Fruit fly (Drosophila melanogaster) whole organism, embryonic: ENCODE data around the gene CG34281.

Source experiments
- Bdp1 ChIP-seq: fragments of 200-800 bp; sonication (Bioruptor generic); optimal IDR thresholded peaks from 3 replicates; lab custom pipeline; 2016; ENCODE audit warnings: missing biosample characterization, missing genetic modification characterization
- Bgb ChIP-seq: fragments of 200-800 bp; sonication (Bioruptor generic); IDR thresholded peaks from 2 replicates; pipeline ENCODE4 v1.3.6; 2022; ENCODE audit warnings: missing biosample characterization, missing genetic modification characterization; ENCODE audit not compliant: partially characterized antibody
- Blimp-1 ChIP-seq: fragments of 200-800 bp; sonication (Bioruptor generic); optimal IDR thresholded peaks from 3 replicates; lab custom pipeline; 2018; ENCODE audit warnings: missing biosample characterization, missing genetic modification characterization, mild to moderate bottlenecking, moderate library complexity, missing genetic modification reagents
- CG10543 ChIP-seq: fragments of 200-800 bp; sonication (Bioruptor generic); optimal IDR thresholded peaks from 3 replicates; lab custom pipeline; 2017; ENCODE audit warnings: missing biosample characterization, mild to moderate bottlenecking, missing genetic modification characterization, moderate library complexity
- CG11398 ChIP-seq: fragments of 200-800 bp; sonication (Bioruptor generic); optimal IDR thresholded peaks from 2 replicates; lab custom pipeline; 2016; ENCODE audit warnings: missing biosample characterization, missing genetic modification characterization
- CG12071 ChIP-seq: fragments of 200-800 bp; sonication (Bioruptor generic); optimal IDR thresholded peaks from 3 replicates; lab custom pipeline; 2018; ENCODE audit warnings: missing biosample characterization, mild to moderate bottlenecking, missing genetic modification characterization
- CG12155 ChIP-seq: fragments of 200-800 bp; sonication (Bioruptor generic); optimal IDR thresholded peaks from 3 replicates; lab custom pipeline; 2016; ENCODE audit warnings: missing biosample characterization, missing genetic modification characterization
- CG13296 ChIP-seq: fragments of 200-800 bp; sonication (Bioruptor generic); optimal IDR thresholded peaks from 3 replicates; lab custom pipeline; 2018; ENCODE audit warnings: missing biosample characterization, mild to moderate bottlenecking, missing genetic modification characterization
- CG14860 ChIP-seq: fragments of 200-800 bp; sonication (Bioruptor generic); IDR thresholded peaks from 3 replicates; pipeline ENCODE4 v1.3.6; 2022; ENCODE audit warnings: missing biosample characterization, missing genetic modification characterization; ENCODE audit not compliant: partially characterized antibody
- CG15269 ChIP-seq: fragments of 200-800 bp; sonication (Bioruptor generic); optimal IDR thresholded peaks from 2 replicates; lab custom pipeline; 2018; ENCODE audit warnings: missing biosample characterization, mild to moderate bottlenecking, missing genetic modification characterization, moderate library complexity
- CG17912 ChIP-seq: fragments of 200-800 bp; sonication (Bioruptor generic); optimal IDR thresholded peaks from 2 replicates; lab custom pipeline; 2018; ENCODE audit warnings: missing biosample characterization, mild to moderate bottlenecking, missing genetic modification characterization
- CG31388 ChIP-seq: fragments of 200-800 bp; sonication (Bioruptor generic); optimal IDR thresholded peaks from 2 replicates; lab custom pipeline; 2016; ENCODE audit warnings: missing biosample characterization, missing genetic modification characterization
- CG32767 ChIP-seq: fragments of 200-800 bp; sonication (Bioruptor generic); IDR thresholded peaks from 2 replicates; pipeline ENCODE4 v1.3.6; 2022; ENCODE audit warnings: missing biosample characterization, missing genetic modification characterization
- CG34224 ChIP-seq: fragments of 200-800 bp; sonication (Bioruptor generic); IDR thresholded peaks from 3 replicates; pipeline ENCODE4 v1.3.6; 2022; ENCODE audit warnings: missing biosample characterization, missing genetic modification characterization; ENCODE audit not compliant: partially characterized antibody
- CG34376 ChIP-seq: fragments of 200-800 bp; sonication (Bioruptor generic); optimal IDR thresholded peaks from 2 replicates; lab custom pipeline; 2018; ENCODE audit warnings: missing biosample characterization, mild to moderate bottlenecking, missing genetic modification characterization
- CG4360 ChIP-seq: fragments of 200-800 bp; sonication (Bioruptor generic); IDR thresholded peaks from 2 replicates; pipeline ENCODE4 v1.3.6; 2022; ENCODE audit warnings: missing biosample characterization, missing genetic modification characterization
- CG4820 ChIP-seq: fragments of 200-800 bp; sonication (Bioruptor generic); optimal IDR thresholded peaks from 3 replicates; lab custom pipeline; 2016; ENCODE audit warnings: missing biosample characterization, missing genetic modification characterization
- CG8944 ChIP-seq: fragments of 200-800 bp; sonication (Bioruptor generic); optimal IDR thresholded peaks from 3 replicates; lab custom pipeline; 2016; ENCODE audit warnings: missing biosample characterization, missing genetic modification characterization
- Dip3 ChIP-seq: fragments of 200-800 bp; sonication (Bioruptor generic); optimal IDR thresholded peaks from 3 replicates; lab custom pipeline; 2016; ENCODE audit warnings: missing biosample characterization, missing genetic modification characterization
- Elba2 ChIP-seq: fragments of 200-800 bp; sonication (Bioruptor generic); optimal IDR thresholded peaks from 3 replicates; lab custom pipeline; 2016; ENCODE audit warnings: missing biosample characterization, missing genetic modification characterization
- Gsc ChIP-seq: fragments of 200-800 bp; sonication (Bioruptor generic); IDR thresholded peaks from 2 replicates; pipeline ENCODE4 v1.3.6; 2022; ENCODE audit warnings: missing biosample characterization, missing genetic modification characterization
- HLH4C ChIP-seq: fragments of 200-800 bp; sonication (Bioruptor generic); IDR thresholded peaks from 3 replicates; pipeline ENCODE4 v1.3.6; 2022; ENCODE audit warnings: missing biosample characterization, missing genetic modification characterization; ENCODE audit not compliant: partially characterized antibody
- HLHmδ ChIP-seq: fragments of 200-800 bp; sonication (Bioruptor generic); optimal IDR thresholded peaks from 2 replicates; lab custom pipeline; 2018; ENCODE audit warnings: missing biosample characterization, mild to moderate bottlenecking, missing genetic modification characterization, moderate library complexity
- Hr51 ChIP-seq, 2 experiments: fragments of 200-800 bp; sonication (Bioruptor generic); optimal IDR thresholded peaks; 2 replicates in 1 of 2; 3 replicates in 1 of 2; lab custom pipeline; 2016 to 2018; ENCODE audit warnings: missing biosample characterization in 2 of 2, missing genetic modification characterization in 2 of 2, mild to moderate bottlenecking in 1 of 2, moderate library complexity in 1 of 2
- NC2β ChIP-seq: fragments of 200-800 bp; sonication (Bioruptor generic); optimal IDR thresholded peaks from 2 replicates; lab custom pipeline; 2016; ENCODE audit warnings: missing biosample characterization, missing genetic modification characterization
- Nf-YB ChIP-seq: fragments of 200-800 bp; sonication (Bioruptor generic); optimal IDR thresholded peaks from 3 replicates; lab custom pipeline; 2019; ENCODE audit warnings: missing biosample characterization, mild to moderate bottlenecking, missing genetic modification characterization, moderate library complexity
- Scr ChIP-seq: fragments of 200-800 bp; sonication (Bioruptor generic); IDR thresholded peaks from 2 replicates; pipeline ENCODE4 v1.3.6; 2022; ENCODE audit warnings: missing biosample characterization, missing genetic modification characterization; ENCODE audit not compliant: partially characterized antibody
- Sin3A ChIP-seq: fragments of >200 bp; optimal IDR thresholded peaks from 2 replicates; lab custom pipeline; 2018
- TFAM ChIP-seq: fragments of 200-800 bp; sonication (Bioruptor generic); optimal IDR thresholded peaks from 2 replicates; lab custom pipeline; 2017; ENCODE audit warnings: missing biosample characterization, missing genetic modification characterization, inconsistent platforms
- Trl ChIP-seq, 3 experiments: fragments of >200 bp in 2 of 3; fragments of 200-800 bp in 1 of 3; sonication (Bioruptor generic) in 1 of 3; optimal IDR thresholded peaks; 2 replicates in 1 of 3; 3 replicates in 2 of 3; lab custom pipeline; 2016 to 2017; ENCODE audit warnings: missing biosample characterization in 1 of 3, missing genetic modification characterization in 1 of 3
- al ChIP-seq: fragments of 200-800 bp; sonication (Bioruptor generic); IDR thresholded peaks from 2 replicates; pipeline ENCODE4 v1.3.6; 2022; ENCODE audit warnings: missing biosample characterization, missing genetic modification characterization
- bbx ChIP-seq: fragments of 200-800 bp; sonication (Bioruptor generic); IDR thresholded peaks from 2 replicates; pipeline ENCODE4 v1.3.6; 2022; ENCODE audit warnings: missing biosample characterization, missing genetic modification characterization; ENCODE audit not compliant: partially characterized antibody
- btn ChIP-seq: fragments of 200-800 bp; sonication (Bioruptor generic); optimal IDR thresholded peaks from 2 replicates; lab custom pipeline; 2016; ENCODE audit warnings: missing biosample characterization, missing genetic modification characterization
- chinmo ChIP-seq: fragments of 200-800 bp; sonication (Bioruptor generic); IDR thresholded peaks from 4 replicates; pipeline ENCODE4 v1.3.6; 2022; ENCODE audit warnings: missing biosample characterization, missing genetic modification characterization; ENCODE audit not compliant: partially characterized antibody
- ftz-f1 ChIP-seq: fragments of 200-800 bp; sonication (Bioruptor generic); optimal IDR thresholded peaks from 2 replicates; lab custom pipeline; 2016; ENCODE audit warnings: missing biosample characterization, missing genetic modification characterization
- gfzf ChIP-seq: fragments of 200-800 bp; sonication (Bioruptor generic); optimal IDR thresholded peaks from 2 replicates; lab custom pipeline; 2016; ENCODE audit warnings: missing biosample characterization, mild to moderate bottlenecking, missing genetic modification characterization, moderate library complexity
- grn ChIP-seq: fragments of 200-800 bp; sonication (Bioruptor generic); optimal IDR thresholded peaks from 3 replicates; lab custom pipeline; 2017; ENCODE audit warnings: missing biosample characterization, missing genetic modification characterization
- hbn ChIP-seq: fragments of 200-800 bp; sonication (Bioruptor generic); IDR thresholded peaks from 2 replicates; pipeline ENCODE4 v1.3.6; 2022; ENCODE audit warnings: missing biosample characterization, missing genetic modification characterization; ENCODE audit not compliant: partially characterized antibody
- inv ChIP-seq: fragments of 200-800 bp; sonication (Bioruptor generic); IDR thresholded peaks from 2 replicates; pipeline ENCODE4 v1.3.6; 2022; ENCODE audit warnings: missing biosample characterization, missing genetic modification characterization; ENCODE audit not compliant: partially characterized antibody
- kah ChIP-seq: fragments of 200-800 bp; sonication (Bioruptor generic); optimal IDR thresholded peaks from 2 replicates; lab custom pipeline; 2018; ENCODE audit warnings: missing biosample characterization, mild to moderate bottlenecking, missing genetic modification characterization
- kni ChIP-seq: fragments of 200-800 bp; sonication (Bioruptor generic); optimal IDR thresholded peaks from 3 replicates; lab custom pipeline; 2017; ENCODE audit warnings: mild to moderate bottlenecking, missing biosample characterization, missing genetic modification reagents, missing genetic modification characterization
- lmd ChIP-seq: fragments of 200-800 bp; sonication (Bioruptor generic); IDR thresholded peaks from 2 replicates; pipeline ENCODE4 v1.3.6; 2022; ENCODE audit warnings: missing biosample characterization, missing genetic modification characterization
- mld ChIP-seq: fragments of 200-800 bp; sonication (Bioruptor generic); IDR thresholded peaks from 3 replicates; pipeline ENCODE4 v1.3.6; 2022; ENCODE audit warnings: missing biosample characterization, missing genetic modification characterization; ENCODE audit not compliant: partially characterized antibody
- pho ChIP-seq: fragments of 200-800 bp; sonication (Bioruptor generic); optimal IDR thresholded peaks from 2 replicates; lab custom pipeline; 2016; ENCODE audit warnings: missing biosample characterization, missing genetic modification characterization
- pita ChIP-seq: fragments of 200-800 bp; sonication (Bioruptor generic); optimal IDR thresholded peaks from 2 replicates; lab custom pipeline; 2017; ENCODE audit warnings: missing biosample characterization, mild to moderate bottlenecking, missing genetic modification characterization
- sd ChIP-seq: fragments of 200-800 bp; sonication (Bioruptor generic); optimal IDR thresholded peaks from 3 replicates; lab custom pipeline; 2018; ENCODE audit warnings: missing biosample characterization, mild to moderate bottlenecking, missing genetic modification characterization, moderate library complexity
- sens ChIP-seq: fragments of 200-800 bp; sonication (Bioruptor generic); peaks from one replicate; lab custom pipeline; 2016; ENCODE audit warnings: missing biosample characterization, missing genetic modification characterization
- sim ChIP-seq: fragments of 200-800 bp; sonication (Bioruptor generic); IDR thresholded peaks from 2 replicates; pipeline ENCODE4 v1.3.6; 2022; ENCODE audit warnings: missing biosample characterization, missing genetic modification characterization
- tgo ChIP-seq: fragments of 200-800 bp; sonication (Bioruptor generic); IDR thresholded peaks from 3 replicates; pipeline ENCODE4 v1.3.6; 2022; ENCODE audit warnings: missing biosample characterization, missing genetic modification characterization
- vnd ChIP-seq: fragments of 200-800 bp; sonication (Bioruptor generic); IDR thresholded peaks from 3 replicates; pipeline ENCODE4 v1.3.6; 2022; ENCODE audit warnings: missing biosample characterization, missing genetic modification characterization; ENCODE audit not compliant: partially characterized antibody

Gene CG34281

dm6 chr3R:17624549-17624948 lies 11.9 kb downstream of the CG34281 start (continued):
- TF ChIP-seq CG15269 (tag; lab: Kevin White, UChicago) (no peak), Scr (GFP tag; lab: Robert Waterston, UW) (peak; percentile 74), sens (GFP tag; lab: Kevin White, UChicago) (peak; percentile 82), pita (no peak), gfzf (GFP tag; lab: Kevin White, UChicago) (no peak), HLHmδ (GFP tag; lab: Kevin White, UChicago) (no peak), TFAM (GFP tag; lab: Kevin White, UChicago) (no peak), CG34224 (GFP tag; lab: Robert Waterston, UW) (peak; percentile 29; the same call in 2 of the 3 replicates), NC2β (GFP tag; lab: Kevin White, UChicago) (no peak), Blimp-1 (GFP tag; lab: Kevin White, UChicago) (no peak), Elba2 (GFP tag; lab: Kevin White, UChicago) (no peak), HLH4C (GFP tag; lab: Robert Waterston, UW) (peak; percentile 71; the same call in 2 of the 3 replicates), Bdp1 (GFP tag; lab: Kevin White, UChicago) (peak; percentile 99), CG8944 (GFP tag; lab: Kevin White, UChicago) (no peak), Dip3 (no peak), Nf-YB (GFP tag; lab: Kevin White, UChicago) (no peak), CG11398 (GFP tag; lab: Kevin White, UChicago) (no peak), Trl (optimal IDR thresholded peaks at IDR 0.05; lab: Kevin White, UChicago) (no peak), Trl (GFP tag; optimal IDR thresholded peaks at IDR 0.05; lab: Kevin White, UChicago) (no peak), lmd (GFP tag; lab: Robert Waterston, UW) (no peak), CG32767 (GFP tag; lab: Robert Waterston, UW) (no peak), Gsc (GFP tag; lab: Robert Waterston, UW) (no peak), grn (GFP tag; lab: Kevin White, UChicago) (peak; percentile 91), vnd (GFP tag; lab: Robert Waterston, UW) (peak; percentile 69), CG12155 (GFP tag; lab: Kevin White, UChicago) (no peak), hbn (GFP tag; lab: Robert Waterston, UW) (peak; percentile 24; the same call in 1 of the 2 replicates), pho (GFP tag; lab: Kevin White, UChicago) (no peak), sd (no peak), kni (GFP tag; lab: Kevin White, UChicago) (no peak), CG13296 (GFP tag; lab: Kevin White, UChicago) (no peak), btn (GFP tag; lab: Kevin White, UChicago) (no peak), Sin3A (lab: Kevin White, UChicago) (no peak), Bgb (peak; percentile 83), CG10543 (no peak), Hr51 (GFP tag; optimal IDR thresholded peaks at IDR 0.05; lab: Kevin White, UChicago) (no peak), CG17912 (GFP tag; lab: Kevin White, UChicago) (no peak), ftz-f1 (GFP tag; lab: Kevin White, UChicago) (peak; percentile 31), inv (GFP tag; lab: Robert Waterston, UW) (peak; percentile 45; the same call in 1 of the 2 replicates), tgo (GFP tag; lab: Robert Waterston, UW) (no peak), al (no peak), CG14860 (GFP tag; lab: Robert Waterston, UW) (peak; percentile 68), chinmo (GFP tag; lab: Robert Waterston, UW) (peak; percentile 56; the same call in 1 of the 4 replicates), CG12071 (GFP tag; lab: Kevin White, UChicago) (no peak), CG31388 (GFP tag; lab: Kevin White, UChicago) (no peak), sim (no peak), mld (GFP tag; lab: Robert Waterston, UW) (peak; percentile 81), bbx (GFP tag; lab: Robert Waterston, UW) (peak; percentile 85), kah (no peak), CG4820 (GFP tag; lab: Kevin White, UChicago) (no peak), CG34376 (GFP tag; lab: Kevin White, UChicago) (peak; percentile 79), CG4360 (GFP tag; lab: Robert Waterston, UW) (no peak)
